Fruit fly (Drosophila melanogaster): Measurements from ENCODE around the gene CG1907.

DNA sequence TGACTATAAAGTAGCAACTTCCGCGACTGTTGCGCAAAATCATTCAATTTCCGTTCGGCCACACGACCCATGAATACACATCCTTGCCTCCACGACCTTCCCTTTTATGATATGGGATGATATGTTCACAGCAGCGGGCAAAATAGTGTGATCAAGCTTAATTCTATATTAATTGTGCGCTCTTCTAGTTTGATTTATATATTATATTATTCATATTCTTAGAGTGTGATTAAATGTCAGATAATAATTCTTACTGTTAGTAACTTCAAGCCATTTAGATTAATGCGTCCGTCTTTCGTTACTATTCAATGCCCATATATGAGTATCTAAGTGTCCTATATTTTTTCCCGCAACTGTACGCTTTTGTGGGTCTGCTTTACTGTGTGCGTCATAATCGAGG is 37.4 kb upstream of the CG1907 start:
- TF ChIP-seq YL-1 (GFP tag; optimal IDR thresholded peaks at IDR 0.05), result no peak
- no peak for TF ChIP-seq CG8478 (optimal IDR thresholded peaks at IDR 0.05)
- no peak for TF ChIP-seq CG12104 (GFP tag; optimal IDR thresholded peaks at IDR 0.05)
- peak; percentile 58 for TF ChIP-seq Xrp1 (GFP tag; IDR thresholded peaks at IDR 0.05)
- TF ChIP-seq CG30403 (GFP tag; optimal IDR thresholded peaks at IDR 0.05), result no peak
- peak; percentile 57 for TF ChIP-seq CG31441 (GFP tag; IDR thresholded peaks at IDR 0.05)
- TF ChIP-seq CG15696 (tag; optimal IDR thresholded peaks at IDR 0.05), result peak; percentile 56
